Worm (Caenorhabditis elegans) whole organism, young adult: Measurements from ENCODE around the gene Y46B2A.3.

Experiments
- B0019.2 ChIP-seq: fragments of 200-800 bp; sonication (Bioruptor generic); conservative IDR thresholded peaks from 2 replicates; pipeline ENCODE4 v1.3.6; 2022; ENCODE audit warnings: missing genetic modification reagents, missing genetic modification characterization, missing compliant biosample characterization
- B0035.1 ChIP-seq: sonication (generic microtip); optimal IDR thresholded peaks from 2 replicates; lab custom pipeline; 2016; ENCODE audit warnings: missing genetic modification characterization, mild to moderate bottlenecking, missing compliant biosample characterization, missing genotype, missing genetic modification reagents
- B0336.3 ChIP-seq: fragments of 200-800 bp; sonication (Bioruptor generic); IDR thresholded peaks from 2 replicates; pipeline ENCODE4 v1.3.6; 2022; ENCODE audit warnings: missing genetic modification characterization, missing compliant biosample characterization
- C06A6.2 ChIP-seq: fragments of 200-800 bp; sonication (Bioruptor generic); conservative IDR thresholded peaks from 2 replicates; pipeline ENCODE4 v1.3.6; 2022; ENCODE audit warnings: missing genetic modification characterization, missing compliant biosample characterization
- F10E7.11 ChIP-seq: sonication (generic microtip); optimal IDR thresholded peaks from 2 replicates; lab custom pipeline; 2017; ENCODE audit warnings: mild to moderate bottlenecking, missing genetic modification characterization, moderate library complexity, missing compliant biosample characterization
- T07F8.4 ChIP-seq: sonication (generic microtip); optimal IDR thresholded peaks from 2 replicates; lab custom pipeline; 2016; ENCODE audit warnings: mild to moderate bottlenecking, missing genetic modification characterization, moderate library complexity, missing compliant biosample characterization
- Y53G8AR.9 ChIP-seq: fragments of 200-800 bp; sonication (Bioruptor generic); conservative IDR thresholded peaks from 2 replicates; pipeline ENCODE4 v1.3.6; 2022; ENCODE audit warnings: missing genetic modification reagents, missing genetic modification characterization, missing compliant biosample characterization
- athp-1 ChIP-seq: sonication (generic microtip); optimal IDR thresholded peaks from 2 replicates; lab custom pipeline; 2017; ENCODE audit warnings: mild to moderate bottlenecking, missing genetic modification characterization, missing compliant biosample characterization
- attf-5 ChIP-seq: fragments of 200-800 bp; sonication (Bioruptor generic); optimal IDR thresholded peaks from 2 replicates; lab custom pipeline; 2018; ENCODE audit warnings: mild to moderate bottlenecking, missing genetic modification characterization, missing compliant biosample characterization
- cebp-1 ChIP-seq, 2 experiments: fragments of 200-800 bp in 1 of 2; sonication (Bioruptor generic) in 1 of 2; sonication (generic microtip) in 1 of 2; IDR thresholded peaks in 1 of 2; optimal IDR thresholded peaks in 1 of 2; 2 replicates each; pipeline versions ENCODE4 v1.3.6 to Lab custom; 2017 to 2022; ENCODE audit warnings: missing compliant biosample characterization in 2 of 2, missing genetic modification characterization in 2 of 2, mild to moderate bottlenecking in 1 of 2, missing genetic modification reagents in 1 of 2, moderate library complexity in 1 of 2
- cebp-2 ChIP-seq: fragments of 200-800 bp; sonication (Bioruptor generic); IDR thresholded peaks from 2 replicates; pipeline ENCODE4 v1.3.6; 2022; ENCODE audit warnings: missing genetic modification characterization, missing compliant biosample characterization
- ceh-100 ChIP-seq: fragments of 200-800 bp; sonication (Bioruptor generic); IDR thresholded peaks from 2 replicates; pipeline ENCODE4 v1.3.6; 2022; ENCODE audit warnings: missing genetic modification reagents, missing genetic modification characterization, missing compliant biosample characterization
- ceh-40 ChIP-seq: fragments of 200-800 bp; sonication (Bioruptor generic); IDR thresholded peaks from 2 replicates; pipeline ENCODE4 v1.3.6; 2022; ENCODE audit warnings: missing genetic modification characterization, missing compliant biosample characterization
- chd-7 ChIP-seq: sonication (generic microtip); optimal IDR thresholded peaks from 2 replicates; lab custom pipeline; 2016; ENCODE audit warnings: mild to moderate bottlenecking, missing genetic modification characterization, moderate library complexity, missing compliant biosample characterization
- dpff-1 ChIP-seq: sonication (generic microtip); optimal IDR thresholded peaks from 2 replicates; lab custom pipeline; 2017; ENCODE audit warnings: mild to moderate bottlenecking, missing genetic modification characterization, missing compliant biosample characterization
- dpl-1 ChIP-seq: fragments of 150-350 bp; optimal IDR thresholded peaks from 2 replicates; lab custom pipeline; 2014; ENCODE audit warnings: missing biosample characterization, missing genetic modification reagents, missing genetic modification characterization
- efl-1 ChIP-seq: fragments of 150-350 bp; optimal IDR thresholded peaks from 2 replicates; lab custom pipeline; 2014; ENCODE audit warnings: missing biosample characterization, missing genetic modification reagents, missing genetic modification characterization
- egl-18 ChIP-seq: fragments of 200-800 bp; sonication (Bioruptor generic); IDR thresholded peaks from 2 replicates; pipeline ENCODE4 v1.3.6; 2022; ENCODE audit warnings: missing genetic modification reagents, missing genetic modification characterization, missing compliant biosample characterization
- egrh-3 ChIP-seq: fragments of 200-800 bp; sonication (Bioruptor generic); IDR thresholded peaks from 2 replicates; pipeline ENCODE4 v1.3.6; 2022; ENCODE audit warnings: missing genetic modification reagents, missing genetic modification characterization, missing compliant biosample characterization
- ets-4 ChIP-seq: fragments of 200-800 bp; sonication (Bioruptor generic); optimal IDR thresholded peaks from 2 replicates; lab custom pipeline; 2018; ENCODE audit warnings: mild to moderate bottlenecking, missing genetic modification characterization, missing compliant biosample characterization
- hlh-26 ChIP-seq: fragments of 200-800 bp; sonication (Bioruptor generic); conservative IDR thresholded peaks from 2 replicates; pipeline ENCODE4 v1.3.6; 2022; ENCODE audit warnings: missing genetic modification reagents, missing genetic modification characterization, missing compliant biosample characterization
- hmg-1.2 ChIP-seq: fragments of 200-800 bp; sonication (Bioruptor generic); IDR thresholded peaks from 2 replicates; pipeline ENCODE4 v1.3.6; 2022; ENCODE audit warnings: missing genetic modification reagents, missing genetic modification characterization, missing compliant biosample characterization
- hrde-1 ChIP-seq: sonication (generic microtip); optimal IDR thresholded peaks from 2 replicates; lab custom pipeline; 2016; ENCODE audit warnings: missing genetic modification characterization, mild to moderate bottlenecking, missing compliant biosample characterization, moderate library complexity, missing genotype, missing genetic modification reagents, borderline replicate concordance
- lin-40 ChIP-seq: sonication (generic microtip); optimal IDR thresholded peaks from 2 replicates; lab custom pipeline; 2016; ENCODE audit warnings: missing genetic modification characterization, mild to moderate bottlenecking, missing compliant biosample characterization, missing genotype, missing genetic modification reagents
- lin-54 ChIP-seq: fragments of 200-800 bp; sonication (Bioruptor generic); optimal IDR thresholded peaks from 2 replicates; lab custom pipeline; 2018; ENCODE audit warnings: mild to moderate bottlenecking, missing genetic modification characterization, missing compliant biosample characterization
- lir-1 ChIP-seq: fragments of 200-800 bp; sonication (Bioruptor generic); conservative IDR thresholded peaks from 2 replicates; pipeline ENCODE4 v1.3.6; 2022; ENCODE audit warnings: missing genetic modification reagents, missing genetic modification characterization, missing compliant biosample characterization
- lsl-1 ChIP-seq: fragments of 200-800 bp; sonication (Bioruptor generic); optimal IDR thresholded peaks from 2 replicates; lab custom pipeline; 2018; ENCODE audit warnings: mild to moderate bottlenecking, missing genetic modification characterization, moderate library complexity, missing compliant biosample characterization
- madf-10 ChIP-seq: sonication (generic microtip); optimal IDR thresholded peaks from 2 replicates; lab custom pipeline; 2016; ENCODE audit warnings: mild to moderate bottlenecking, missing genetic modification characterization, missing compliant biosample characterization
- mes-4 ChIP-seq: sonication (generic microtip); optimal IDR thresholded peaks from 2 replicates; lab custom pipeline; 2016; ENCODE audit warnings: missing genotype, missing genetic modification characterization, missing compliant biosample characterization
- sea-2 ChIP-seq: fragments of 200-800 bp; sonication (Bioruptor generic); IDR thresholded peaks from 2 replicates; pipeline ENCODE4 v1.3.6; 2022; ENCODE audit warnings: missing genetic modification characterization, missing compliant biosample characterization
- snpc-1.1 ChIP-seq: sonication (generic microtip); optimal IDR thresholded peaks from 2 replicates; lab custom pipeline; 2017; ENCODE audit warnings: missing genetic modification characterization, mild to moderate bottlenecking, missing compliant biosample characterization, antibody characterized with exemption, moderate library complexity, missing genotype, missing genetic modification reagents; ENCODE audit not compliant: insufficient read depth
- snpc-1.3 ChIP-seq: sonication (generic microtip); optimal IDR thresholded peaks from 2 replicates; lab custom pipeline; 2017; ENCODE audit warnings: missing genetic modification characterization, mild to moderate bottlenecking, missing compliant biosample characterization, antibody characterized with exemption, moderate library complexity, missing genotype, missing genetic modification reagents; ENCODE audit not compliant: insufficient read depth
- snpc-3.4 ChIP-seq: sonication (generic microtip); optimal IDR thresholded peaks from 2 replicates; lab custom pipeline; 2017; ENCODE audit warnings: missing genetic modification characterization, mild to moderate bottlenecking, missing compliant biosample characterization, antibody characterized with exemption, moderate library complexity, missing genotype, missing genetic modification reagents
- tlf-1 ChIP-seq: fragments of 200-800 bp; sonication (Bioruptor generic); optimal IDR thresholded peaks from 2 replicates; lab custom pipeline; 2018; ENCODE audit warnings: mild to moderate bottlenecking, missing genetic modification characterization, missing compliant biosample characterization
- zfh-2 ChIP-seq: fragments of 200-800 bp; sonication (Bioruptor generic); conservative IDR thresholded peaks from 2 replicates; pipeline ENCODE4 v1.3.6; 2022; ENCODE audit warnings: missing genetic modification reagents, missing genetic modification characterization, missing compliant biosample characterization

Gene Y46B2A.3

ce11 chrII:872993-873787 is 6.5 kb upstream of the Y46B2A.3 start, which contains the start of gene alg-2 (continued):
- TF ChIP-seq B0336.3 (GFP tag; lab: Robert Waterston, UW) (peak; percentile 46; the same call in 1 of the 2 replicates), tlf-1 (GFP tag; lab: Kevin White, UChicago) (no peak), cebp-1 (GFP tag; IDR thresholded peaks at IDR 0.05; lab: Robert Waterston, UW) (peak; percentile 78), cebp-1 (tag; optimal IDR thresholded peaks at IDR 0.05; lab: Kevin White, UChicago) (peak; percentile 93), lin-54 (GFP tag; lab: Kevin White, UChicago) (no peak), Y53G8AR.9 (GFP tag; lab: Robert Waterston, UW) (no peak), cebp-2 (GFP tag; lab: Robert Waterston, UW) (no peak), zfh-2 (no peak; the same call in 1 of the 2 replicates), lsl-1 (GFP tag; lab: Kevin White, UChicago) (peak; percentile 11), attf-5 (GFP tag; lab: Kevin White, UChicago) (peak; percentile 45), B0035.1 (tag; lab: Kevin White, UChicago) (no peak), egl-18 (GFP tag; lab: Robert Waterston, UW) (no peak)
- TF ChIP-seq, all 124 proteins: peak for 21

DNA sequence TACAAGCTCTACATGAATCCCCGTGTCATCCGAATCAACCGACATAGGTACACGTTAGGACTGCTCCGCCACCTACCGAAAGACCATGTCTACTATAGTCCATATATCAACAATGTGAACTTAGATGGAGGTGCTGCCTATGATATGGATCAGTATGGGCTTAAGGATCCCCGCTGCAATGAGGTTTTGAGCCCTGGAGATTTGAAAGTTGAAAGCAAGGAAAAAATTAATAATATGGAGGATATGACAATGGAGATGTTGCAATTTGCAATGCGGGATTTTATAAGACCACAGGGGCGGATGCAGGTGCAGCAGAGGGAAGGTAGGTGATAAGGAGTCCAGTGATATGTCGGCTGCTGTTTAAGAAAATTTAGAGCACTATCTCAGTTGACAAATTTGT is 2.6 kb upstream of the Y46B2A.3 start:
- TF ChIP-seq C06A6.2 (no peak), hrde-1 (tag; lab: Kevin White, UChicago) (no peak), sea-2 (GFP tag; lab: Robert Waterston, UW) (no peak), egrh-3 (GFP tag; lab: Robert Waterston, UW) (no peak), ceh-40 (no peak), ets-4 (GFP tag; lab: Kevin White, UChicago) (no peak), madf-10 (tag; lab: Kevin White, UChicago) (no peak), snpc-1.3 (no peak), F10E7.11 (no peak), hlh-26 (GFP tag; lab: Robert Waterston, UW) (no peak), lir-1 (no peak), snpc-3.4 (tag; lab: Kevin White, UChicago) (no peak), athp-1 (tag; lab: Kevin White, UChicago) (no peak), dpl-1 (GFP tag; lab: Kevin White, UChicago) (no peak), lin-40 (tag; lab: Kevin White, UChicago) (no peak), hmg-1.2 (GFP tag; lab: Robert Waterston, UW) (no peak)

- TF ChIP-seq T07F8.4 (tag; lab: Kevin White, UChicago) (no peak), snpc-1.1 (no peak), mes-4 (tag; lab: Kevin White, UChicago) (no peak), tlf-1 (GFP tag; lab: Kevin White, UChicago) (no peak), cebp-2 (GFP tag; lab: Robert Waterston, UW) (no peak)
These were observed 1.7 kb upstream of the Y46B2A.3 start, which contains the start of gene fbxc-51 for ce11 chrII:868240-868864. Gene fbxc-51, plus strand, starts transcription at chrII:868814.

DNA sequence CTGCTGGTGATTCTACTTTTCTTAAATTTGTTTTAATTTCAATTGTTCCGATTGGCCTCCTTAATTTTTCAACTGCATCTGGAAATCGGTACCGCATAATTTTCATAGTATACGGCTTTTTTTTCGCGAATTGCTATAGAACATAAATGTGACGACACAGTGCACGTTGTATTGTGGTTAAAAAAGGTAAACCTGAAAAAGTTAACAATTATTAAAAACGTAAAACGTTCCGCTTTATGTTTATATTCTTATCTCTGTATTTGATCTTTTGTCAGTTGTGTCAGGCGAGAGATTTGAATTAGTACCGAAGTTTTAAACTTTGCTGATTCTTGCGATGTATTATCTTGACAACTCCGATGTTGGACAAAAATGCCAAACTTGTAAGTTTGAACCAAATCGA is 5.1 kb downstream of the Y46B2A.3 start, which contains the start of gene Y46B2A.4:
Gene Y46B2A.4 (plus strand): TSS at position 301 of the 400 bp plus-strand sequence.
- TF ChIP-seq ceh-100 (GFP tag; lab: Robert Waterston, UW): no peak
- no peak for TF ChIP-seq chd-7 (tag; lab: Kevin White, UChicago)
- TF ChIP-seq dpff-1 (tag; lab: Kevin White, UChicago): no peak
- TF ChIP-seq B0019.2: no peak
- no peak for TF ChIP-seq F10E7.11
- TF ChIP-seq efl-1 (GFP tag; lab: Kevin White, UChicago): no peak
- TF ChIP-seq, all 124 proteins: peak for 0
